Fruit fly (Drosophila melanogaster): Measurements from ENCODE around the gene oc.

Gene oc

DNA sequence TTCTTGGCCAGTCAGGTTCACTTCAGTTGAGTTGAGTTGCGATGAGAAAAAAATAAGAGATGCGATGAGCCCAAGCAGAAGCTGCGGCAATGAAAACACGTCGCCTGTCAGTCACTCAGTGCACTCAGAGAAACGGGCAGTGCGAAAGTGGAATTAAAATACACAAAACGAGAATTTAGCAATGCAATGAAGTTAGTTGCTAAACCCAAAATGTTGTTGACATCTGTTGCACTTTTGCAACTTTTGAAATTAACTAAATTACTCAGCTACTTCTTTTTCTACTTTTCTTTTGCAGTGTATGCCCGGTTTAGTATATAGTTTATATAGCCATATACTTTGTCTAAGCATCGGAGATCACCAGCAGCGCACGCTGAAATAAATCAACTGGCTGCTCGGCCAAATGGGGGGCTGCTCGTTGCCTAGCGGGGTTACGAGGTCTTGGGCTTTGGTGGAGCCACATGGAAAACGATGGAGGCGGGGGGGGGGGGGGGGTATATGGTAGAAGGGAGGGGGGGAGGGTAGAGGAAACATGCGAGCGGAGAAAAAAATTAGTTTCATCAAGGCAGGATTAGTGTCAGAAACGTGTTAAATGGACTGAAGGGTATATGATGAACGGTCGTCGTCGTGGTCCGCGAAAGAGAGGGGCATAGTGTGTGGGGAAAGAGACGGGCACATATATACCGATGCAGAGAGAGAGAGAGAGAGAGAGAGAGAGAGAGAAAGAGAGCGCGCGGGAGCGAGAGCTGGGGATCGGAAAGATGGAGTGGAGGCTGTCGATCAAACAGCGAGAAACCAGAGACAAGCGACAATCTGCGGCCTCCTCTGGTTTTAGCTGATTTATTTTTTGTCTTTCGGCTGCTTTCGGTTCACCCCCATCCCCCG is 6.3 kb upstream of the oc start (continued):
- TF ChIP-seq CG8944 (GFP tag; optimal IDR thresholded peaks at IDR 0.05) (peak; percentile 70), Dref (GFP tag; IDR thresholded peaks at IDR 0.05) (no peak), fru (optimal IDR thresholded peaks at IDR 0.05) (no peak), NC2β (GFP tag; optimal IDR thresholded peaks at IDR 0.05) (peak; percentile 75), CG31441 (GFP tag; IDR thresholded peaks at IDR 0.05) (peak; percentile 77), CG13123 (GFP tag; optimal IDR thresholded peaks at IDR 0.05) (peak; percentile 47), pros (GFP tag; optimal IDR thresholded peaks at IDR 0.05) (no peak), hkb (optimal IDR thresholded peaks at IDR 0.05) (no peak), hkb (GFP tag; IDR thresholded peaks at IDR 0.05) (peak; percentile 64; the same call in 1 of the 2 replicates), CG31388 (GFP tag; optimal IDR thresholded peaks at IDR 0.05) (peak; percentile 48), gce (GFP tag; IDR thresholded peaks at IDR 0.05) (peak; percentile 60; the same call in 1 of the 3 replicates), CG4424 (GFP tag; optimal IDR thresholded peaks at IDR 0.05) (peak; percentile 82), Sox100B (GFP tag; optimal IDR thresholded peaks at IDR 0.05) (peak; percentile 61), fd64A (GFP tag; optimal IDR thresholded peaks at IDR 0.05) (peak; percentile 52), HLH3B (GFP tag; IDR thresholded peaks at IDR 0.05) (peak; percentile 77), Dek (tag; optimal IDR thresholded peaks at IDR 0.05) (no peak), Sox102F (GFP tag; optimal IDR thresholded peaks at IDR 0.05) (peak; percentile 67), CG16815 (GFP tag; optimal IDR thresholded peaks at IDR 0.05) (peak; percentile 82), CG14014 (GFP tag; IDR thresholded peaks at IDR 0.05) (peak; percentile 35; the same call in 1 of the 2 replicates), HmgZ (tag; optimal IDR thresholded peaks at IDR 0.05) (no peak), Tbp (GFP tag; optimal IDR thresholded peaks at IDR 0.05) (no peak), CG2120 (GFP tag; optimal IDR thresholded peaks at IDR 0.05) (no peak), repo (GFP tag; optimal IDR thresholded peaks at IDR 0.05) (peak; percentile 57), hth (optimal IDR thresholded peaks at IDR 0.05) (no peak), HLHmδ (GFP tag; optimal IDR thresholded peaks at IDR 0.05) (no peak), CHES-1-like (GFP tag; optimal IDR thresholded peaks at IDR 0.05) (peak; percentile 62), oc (tag; optimal IDR thresholded peaks at IDR 0.05) (peak; percentile 98), Hey (tag; optimal IDR thresholded peaks at IDR 0.05) (no peak), CG8359 (GFP tag; optimal IDR thresholded peaks at IDR 0.05; ENCODE audit: borderline replicate concordance) (peak; percentile 47), CG1832 (GFP tag; optimal IDR thresholded peaks at IDR 0.05) (peak; percentile 83), CG15601 (tag; optimal IDR thresholded peaks at IDR 0.05) (peak; percentile 69), lab (GFP tag; optimal IDR thresholded peaks at IDR 0.05) (peak; percentile 38), CG12744 (GFP tag; optimal IDR thresholded peaks at IDR 0.05) (peak; percentile 2), ATbp (GFP tag; optimal IDR thresholded peaks at IDR 0.05) (peak; percentile 63), BEAF-32 (GFP tag; optimal IDR thresholded peaks at IDR 0.05) (no peak), HHEX (GFP tag; optimal IDR thresholded peaks at IDR 0.05) (peak; percentile 44), NFAT (GFP tag; IDR thresholded peaks at IDR 0.05) (no peak), inv (GFP tag; IDR thresholded peaks at IDR 0.05; ENCODE audit: partially characterized antibody) (no peak), Rx (GFP tag; IDR thresholded peaks at IDR 0.05) (peak; percentile 63), otp (GFP tag; IDR thresholded peaks at IDR 0.05) (peak; percentile 78), al (GFP tag; IDR thresholded peaks at IDR 0.05) (no peak), pum (GFP tag; optimal IDR thresholded peaks at IDR 0.05) (peak; percentile 82), ro (GFP tag; IDR thresholded peaks at IDR 0.05) (no peak), CG17328 (GFP tag; IDR thresholded peaks at IDR 0.05) (peak; percentile 79), lilli (GFP tag; optimal IDR thresholded peaks at IDR 0.05) (peak; percentile 54), gcm2 (GFP tag; optimal IDR thresholded peaks at IDR 0.05) (peak; percentile 15), CG3281 (GFP tag; optimal IDR thresholded peaks at IDR 0.05) (no peak), CG5953 (GFP tag; IDR thresholded peaks at IDR 0.05) (peak; percentile 16; the same call in 1 of the 2 replicates), Doc3 (GFP tag; IDR thresholded peaks at IDR 0.05; ENCODE audit: partially characterized antibody) (no peak), CG9215 (GFP tag; IDR thresholded peaks at IDR 0.05) (no peak)
